Worm (Caenorhabditis elegans) whole organism, L4 larva: ENCODE data around the gene srh-239.

Experiments
- R02D3.7 ChIP-seq: fragments of 150-350 bp; sonication (generic microtip); optimal IDR thresholded peaks from 3 replicates; lab custom pipeline; 2014; ENCODE audit warnings: missing biosample characterization, missing genetic modification characterization
- T20F7.1 ChIP-seq: fragments of 200-800 bp; sonication (Bioruptor generic); optimal IDR thresholded peaks from 2 replicates; lab custom pipeline; 2018; ENCODE audit warnings: mild to moderate bottlenecking, missing genetic modification characterization, missing compliant biosample characterization
- Y48G9A.11 ChIP-seq: fragments of 200-800 bp; sonication (Bioruptor generic); IDR thresholded peaks from 2 replicates; pipeline ENCODE4 v1.3.6; 2022; ENCODE audit warnings: missing genetic modification reagents, missing genetic modification characterization, missing compliant biosample characterization
- ZK337.2 ChIP-seq: fragments of 200-800 bp; sonication (Bioruptor generic); IDR thresholded peaks from 2 replicates; pipeline ENCODE4 v1.3.6; 2022; ENCODE audit warnings: missing genetic modification reagents, missing genetic modification characterization, missing compliant biosample characterization
- ZK546.5 ChIP-seq, 2 experiments: sonication (generic microtip); optimal IDR thresholded peaks; 2 replicates each; lab custom pipeline; 2017; ENCODE audit warnings: missing biosample characterization in 2 of 2, missing genetic modification characterization in 2 of 2
- aha-1 ChIP-seq: fragments of 150-350 bp; peaks from one replicate; lab custom pipeline; 2014; ENCODE audit warnings: missing biosample characterization, missing genetic modification characterization
- cey-2 ChIP-seq: sonication (generic microtip); optimal IDR thresholded peaks from 3 replicates; lab custom pipeline; 2017; ENCODE audit warnings: missing genetic modification characterization, mild to moderate bottlenecking, missing compliant biosample characterization, antibody characterized with exemption, borderline replicate concordance; ENCODE audit not compliant: insufficient read depth
- ctbp-1 ChIP-seq: fragments of 200-800 bp; sonication (Bioruptor generic); IDR thresholded peaks from 2 replicates; pipeline ENCODE4 v1.3.6; 2022; ENCODE audit warnings: missing genetic modification reagents, missing genetic modification characterization, missing compliant biosample characterization
- daf-19 ChIP-seq: fragments of 200-800 bp; sonication (Bioruptor generic); conservative IDR thresholded peaks from 2 replicates; pipeline ENCODE4 v1.3.6; 2022; ENCODE audit warnings: missing genetic modification characterization, missing compliant biosample characterization
- daf-8 ChIP-seq: fragments of 200-800 bp; sonication (Bioruptor generic); IDR thresholded peaks from 2 replicates; pipeline ENCODE4 v1.3.6; 2022; ENCODE audit warnings: missing genetic modification characterization, missing compliant biosample characterization
- dmd-9 ChIP-seq: fragments of 200-800 bp; sonication (Bioruptor generic); IDR thresholded peaks from 2 replicates; pipeline ENCODE4 v1.3.6; 2022; ENCODE audit warnings: missing genetic modification reagents, missing genetic modification characterization, missing compliant biosample characterization
- duxl-1 ChIP-seq: sonication (generic microtip); optimal IDR thresholded peaks from 2 replicates; lab custom pipeline; 2016; ENCODE audit warnings: mild to moderate bottlenecking, missing genetic modification characterization, moderate library complexity, missing compliant biosample characterization; ENCODE audit not compliant: poor library complexity
- egl-27 ChIP-seq: sonication (generic microtip); optimal IDR thresholded peaks from 3 replicates; lab custom pipeline; 2017; ENCODE audit warnings: missing biosample characterization, missing genetic modification reagents, missing genetic modification characterization
- gei-8 ChIP-seq: fragments of 200-800 bp; sonication (Bioruptor generic); optimal IDR thresholded peaks from 2 replicates; lab custom pipeline; 2018; ENCODE audit warnings: mild to moderate bottlenecking, missing genetic modification characterization, missing compliant biosample characterization
- jun-1 ChIP-seq: fragments of 150-350 bp; optimal IDR thresholded peaks from 2 replicates; lab custom pipeline; 2014; ENCODE audit warnings: missing biosample characterization, missing genetic modification reagents, missing genetic modification characterization
- lin-1 ChIP-seq: fragments of 200-800 bp; sonication (Bioruptor generic); IDR thresholded peaks from 2 replicates; pipeline ENCODE4 v1.3.6; 2022; ENCODE audit warnings: missing genetic modification reagents, missing genetic modification characterization, missing compliant biosample characterization
- lin-39 ChIP-seq: fragments of 150-350 bp; optimal IDR thresholded peaks from 2 replicates; lab custom pipeline; 2014; ENCODE audit warnings: missing biosample characterization, missing genetic modification reagents, missing genetic modification characterization
- lsy-2 ChIP-seq, 2 experiments: fragments of 150-350 bp in 1 of 2; sonication (generic microtip) in 1 of 2; optimal IDR thresholded peaks; 2 replicates each; lab custom pipeline; 2014 to 2017; ENCODE audit warnings: missing biosample characterization in 2 of 2, missing genetic modification characterization in 2 of 2
- madf-9 ChIP-seq: fragments of 200-800 bp; sonication (Bioruptor generic); conservative IDR thresholded peaks from 2 replicates; pipeline ENCODE4 v1.3.6; 2022; ENCODE audit warnings: missing genetic modification reagents, missing genetic modification characterization, missing compliant biosample characterization
- mxl-2 ChIP-seq: fragments of 200-800 bp; sonication (Bioruptor generic); conservative IDR thresholded peaks from 2 replicates; pipeline ENCODE4 v1.3.6; 2022; ENCODE audit warnings: missing genetic modification reagents, missing genetic modification characterization, missing compliant biosample characterization
- nhr-10 ChIP-seq: fragments of 150-350 bp; optimal IDR thresholded peaks from 2 replicates; lab custom pipeline; 2014; ENCODE audit warnings: missing biosample characterization, missing genetic modification characterization
- nhr-102 ChIP-seq: sonication (generic microtip); optimal IDR thresholded peaks from 2 replicates; lab custom pipeline; 2016; ENCODE audit warnings: mild to moderate bottlenecking, missing genetic modification characterization, moderate library complexity, missing compliant biosample characterization
- nhr-28 ChIP-seq: fragments of 150-350 bp; optimal IDR thresholded peaks from 2 replicates; lab custom pipeline; 2014; ENCODE audit warnings: missing biosample characterization, missing genetic modification characterization
- nhr-6 ChIP-seq: fragments of 150-350 bp; optimal IDR thresholded peaks from 2 replicates; lab custom pipeline; 2014; ENCODE audit warnings: missing biosample characterization, missing genetic modification characterization
- nhr-77 ChIP-seq: fragments of 150-350 bp; optimal IDR thresholded peaks from 2 replicates; lab custom pipeline; 2014; ENCODE audit warnings: missing biosample characterization, missing genetic modification characterization
- pha-4 ChIP-seq, 2 experiments: fragments of 150-350 bp in 1 of 2; fragments of 200-800 bp in 1 of 2; sonication (Bioruptor generic) in 1 of 2; IDR thresholded peaks in 1 of 2; optimal IDR thresholded peaks in 1 of 2; 2 replicates each; pipeline versions ENCODE4 v1.3.6 to Lab custom; 2014 to 2022; ENCODE audit warnings: missing genetic modification characterization in 2 of 2, missing genetic modification reagents in 2 of 2, missing biosample characterization in 1 of 2, missing compliant biosample characterization in 1 of 2
- rbr-2 ChIP-seq: sonication (generic microtip); optimal IDR thresholded peaks from 2 replicates; lab custom pipeline; 2016; ENCODE audit warnings: missing genotype, missing genetic modification characterization, missing compliant biosample characterization
- set-16 ChIP-seq: fragments of 200-800 bp; sonication (Bioruptor generic); IDR thresholded peaks from 2 replicates; pipeline ENCODE4 v1.3.6; 2022; ENCODE audit warnings: missing genetic modification reagents, missing genetic modification characterization, missing compliant biosample characterization
- snpc-4 ChIP-seq: fragments of 150-350 bp; optimal IDR thresholded peaks from 2 replicates; lab custom pipeline; 2014; ENCODE audit warnings: missing biosample characterization, missing genetic modification characterization
- unc-130 ChIP-seq: sonication (generic microtip); optimal IDR thresholded peaks from 2 replicates; lab custom pipeline; 2016; ENCODE audit warnings: missing genetic modification reagents, missing genetic modification characterization, missing compliant biosample characterization
- unc-62 ChIP-seq, 3 experiments: fragments of 150-350 bp in 1 of 3; sonication (generic microtip); optimal IDR thresholded peaks in 2 of 3; peaks in 1 of 3; 1 replicate in 1 of 3; 2 replicates in 2 of 3; lab custom pipeline; 2014 to 2017; ENCODE audit warnings: missing biosample characterization in 3 of 3, missing genetic modification characterization in 3 of 3, missing genetic modification reagents in 3 of 3, missing genotype in 1 of 3
- vab-7 ChIP-seq: fragments of 200-800 bp; sonication (Bioruptor generic); IDR thresholded peaks from 2 replicates; pipeline ENCODE4 v1.3.6; 2022; ENCODE audit warnings: missing genetic modification reagents, missing genetic modification characterization, missing compliant biosample characterization
- zfp-2 ChIP-seq: sonication (generic microtip); optimal IDR thresholded peaks from 2 replicates; lab custom pipeline; 2016; ENCODE audit warnings: mild to moderate bottlenecking, missing genetic modification characterization, missing compliant biosample characterization
- zfp-3 ChIP-seq: fragments of 200-800 bp; sonication (Bioruptor generic); conservative IDR thresholded peaks from 2 replicates; pipeline ENCODE4 v1.3.6; 2022; ENCODE audit warnings: missing genetic modification reagents, missing genetic modification characterization, missing compliant biosample characterization
- zip-2 ChIP-seq: fragments of 150-350 bp; optimal IDR thresholded peaks from 2 replicates; lab custom pipeline; 2014; ENCODE audit warnings: missing biosample characterization, missing genetic modification characterization
- ztf-11 ChIP-seq: fragments of 150-350 bp; optimal IDR thresholded peaks from 2 replicates; lab custom pipeline; 2014; ENCODE audit warnings: missing biosample characterization, missing genetic modification characterization
- ztf-7 ChIP-seq: fragments of 150-350 bp; optimal IDR thresholded peaks from 2 replicates; lab custom pipeline; 2014; ENCODE audit warnings: missing biosample characterization, missing genetic modification characterization

The srh-239 gene

DNA sequence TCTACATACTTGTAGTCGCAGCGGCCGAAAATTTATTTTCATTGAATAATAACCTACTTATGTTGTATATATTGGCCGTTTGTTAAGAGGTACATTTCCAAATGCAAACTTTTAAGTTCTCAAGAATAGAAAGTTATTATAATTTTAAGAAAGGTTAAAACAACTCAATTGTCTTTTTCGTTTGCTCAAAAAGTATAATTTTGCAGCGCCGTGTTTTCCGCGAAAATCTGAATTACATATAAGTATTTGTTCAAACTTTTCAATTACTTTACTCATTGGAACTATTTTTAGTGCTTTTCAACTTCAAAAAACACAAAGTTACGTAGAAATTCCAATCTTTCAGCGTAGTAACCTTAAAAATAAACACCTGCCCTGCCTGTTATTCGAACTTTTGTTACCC lies at the start of gene srh-239:
srh-239 (plus strand) TSS at position 301 of the 400 bp plus-strand sequence.
- TF ChIP-seq dmd-9 (no peak), vab-7 (GFP tag; lab: Robert Waterston, UW) (no peak), nhr-102 (no peak), ctbp-1 (GFP tag; lab: Robert Waterston, UW) (no peak), nhr-28 (tag; lab: Kevin White, UChicago) (no peak), unc-62 (GFP tag; optimal IDR thresholded peaks at IDR 0.05 in 1 of 2; lab: Kevin White, UChicago) (no peak), unc-62 (tag; optimal IDR thresholded peaks at IDR 0.05; lab: Kevin White, UChicago) (no peak), egl-27 (tag; lab: Kevin White, UChicago) (no peak), unc-130 (GFP tag; lab: Kevin White, UChicago) (no peak), daf-8 (GFP tag; lab: Robert Waterston, UW) (no peak), pha-4 (GFP tag; IDR thresholded peaks at IDR 0.05; lab: Robert Waterston, UW) (no peak), pha-4 (tag; optimal IDR thresholded peaks at IDR 0.05; lab: Kevin White, UChicago) (no peak), Y48G9A.11 (GFP tag; lab: Robert Waterston, UW) (no peak), duxl-1 (tag; lab: Kevin White, UChicago) (no peak), set-16 (GFP tag; lab: Robert Waterston, UW) (no peak), rbr-2 (tag; lab: Kevin White, UChicago) (no peak), zfp-3 (GFP tag; lab: Robert Waterston, UW) (no peak), nhr-77 (tag; lab: Kevin White, UChicago) (no peak)

DNA sequence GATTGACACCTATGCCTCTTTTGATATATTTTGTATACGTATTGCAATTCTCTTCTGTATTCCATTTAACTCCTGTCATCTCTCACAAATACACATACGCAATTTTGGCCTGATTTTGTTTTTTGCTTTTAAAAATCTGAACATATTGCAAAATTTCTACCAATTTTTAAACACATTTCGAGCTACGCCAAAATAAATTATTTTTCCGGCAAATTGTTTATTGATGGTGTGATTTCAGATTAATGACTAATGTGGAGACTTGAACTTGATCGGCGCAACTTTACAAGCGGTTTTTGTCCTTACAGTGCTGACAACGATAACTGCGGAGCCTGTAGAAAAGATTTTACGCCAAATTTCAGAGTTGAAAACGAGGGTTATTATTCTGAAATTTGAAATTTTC lies 48.4 kb upstream of the srh-239 start:
- TF ChIP-seq daf-19 (GFP tag; lab: Robert Waterston, UW) (no peak), ZK546.5 (tag; optimal IDR thresholded peaks at IDR 0.05; lab: Kevin White, UChicago) (no peak), ZK337.2 (GFP tag; lab: Robert Waterston, UW) (no peak), dmd-9 (no peak), snpc-4 (tag; lab: Kevin White, UChicago) (no peak)

DNA sequence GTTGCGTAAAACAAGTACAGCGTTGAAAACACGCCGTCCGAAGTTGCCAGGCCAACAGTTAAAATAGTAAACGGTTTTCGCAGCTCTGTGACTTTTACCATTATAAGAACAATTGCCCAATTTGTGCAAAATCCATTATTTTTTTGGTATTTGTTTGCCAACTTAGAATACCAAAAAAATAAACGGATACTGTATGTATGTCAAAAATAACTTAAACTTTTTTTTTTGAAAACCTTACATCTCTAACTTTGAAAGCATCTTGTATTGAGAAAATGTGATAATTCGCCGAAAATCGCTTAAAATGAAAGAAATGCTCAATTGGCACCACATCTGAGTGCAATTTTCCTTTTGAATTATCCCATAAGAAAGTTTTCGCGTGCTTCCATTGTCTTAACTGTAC lies 46.8 kb upstream of the srh-239 start, which contains the start of gene fbxa-199:
fbxa-199 (minus strand) TSS at position 101 of the 400 bp plus-strand sequence.
- TF ChIP-seq aha-1 (tag; lab: Kevin White, UChicago) = no peak
- no peak for TF ChIP-seq nhr-6 (tag; lab: Kevin White, UChicago)
- TF ChIP-seq cey-2 = no peak
- no peak for TF ChIP-seq lin-39 (tag; lab: Kevin White, UChicago)
- TF ChIP-seq gei-8 = no peak
- TF ChIP-seq zip-2 (tag; lab: Kevin White, UChicago) = no peak
- TF ChIP-seq lin-1 (GFP tag; lab: Robert Waterston, UW) = no peak
- no peak for TF ChIP-seq pha-4 (GFP tag; IDR thresholded peaks at IDR 0.05; lab: Robert Waterston, UW)
- TF ChIP-seq pha-4 (tag; optimal IDR thresholded peaks at IDR 0.05; lab: Kevin White, UChicago) = no peak
- no peak for TF ChIP-seq ztf-11 (tag; lab: Kevin White, UChicago)
- TF ChIP-seq unc-130 (GFP tag; lab: Kevin White, UChicago) = no peak
- TF ChIP-seq lsy-2 (tag; optimal IDR thresholded peaks at IDR 0.05; lab: Kevin White, UChicago) = no peak
- TF ChIP-seq zfp-2 (tag; lab: Kevin White, UChicago) = no peak
- TF ChIP-seq T20F7.1 = no peak
- TF ChIP-seq madf-9 (GFP tag; lab: Robert Waterston, UW) = no peak
- TF ChIP-seq jun-1 (tag; lab: Kevin White, UChicago) = no peak
- TF ChIP-seq R02D3.7 (tag; lab: Kevin White, UChicago) = no peak
- no peak for TF ChIP-seq nhr-10 (tag; lab: Kevin White, UChicago)
- no peak for TF ChIP-seq ztf-7 (tag; lab: Kevin White, UChicago)
- no peak for TF ChIP-seq mxl-2 (GFP tag; lab: Robert Waterston, UW)
- no peak for TF ChIP-seq ZK546.5 (tag; optimal IDR thresholded peaks at IDR 0.05; lab: Kevin White, UChicago)
